Worm (Caenorhabditis elegans) whole organism, L4/young adult: Measurements from ENCODE around the gene tbb-4.

Experiments
- dao-5 ChIP-seq: sonication (generic microtip); optimal IDR thresholded peaks from 2 replicates; lab custom pipeline; 2016; ENCODE audit warnings: missing genotype, missing genetic modification characterization, moderate library complexity, missing compliant biosample characterization
- him-1 ChIP-seq: sonication (generic microtip); optimal IDR thresholded peaks from 2 replicates; lab custom pipeline; 2016; ENCODE audit warnings: missing genotype, missing genetic modification reagents, missing genetic modification characterization, missing compliant biosample characterization

ce11 chrX:9403622-9404255 is 33.0 kb downstream of the tbb-4 start:
- no peak for TF ChIP-seq dao-5 (tag; lab: Kevin White, UChicago)
- TF ChIP-seq him-1 (tag; lab: Kevin White, UChicago): no peak
